Fruit fly (Drosophila melanogaster) whole organism, adult: ENCODE data around the gene CG31517.

ENCODE experiments used
- bab1 ChIP-seq: fragments of 200-800 bp; sonication (Bioruptor generic); optimal IDR thresholded peaks from 3 replicates; lab custom pipeline; 2019; ENCODE audit warnings: missing biosample characterization, mild to moderate bottlenecking, missing genetic modification characterization, moderate library complexity
- cnc ChIP-seq, 2 experiments: fragments of >200 bp; optimal IDR thresholded peaks; 2 replicates each; lab custom pipeline; 2017
- kay ChIP-seq: fragments of 200-800 bp; sonication (Bioruptor generic); peaks from one replicate; lab custom pipeline; 2016; ENCODE audit warnings: missing biosample characterization, missing genetic modification characterization, borderline replicate concordance

DNA sequence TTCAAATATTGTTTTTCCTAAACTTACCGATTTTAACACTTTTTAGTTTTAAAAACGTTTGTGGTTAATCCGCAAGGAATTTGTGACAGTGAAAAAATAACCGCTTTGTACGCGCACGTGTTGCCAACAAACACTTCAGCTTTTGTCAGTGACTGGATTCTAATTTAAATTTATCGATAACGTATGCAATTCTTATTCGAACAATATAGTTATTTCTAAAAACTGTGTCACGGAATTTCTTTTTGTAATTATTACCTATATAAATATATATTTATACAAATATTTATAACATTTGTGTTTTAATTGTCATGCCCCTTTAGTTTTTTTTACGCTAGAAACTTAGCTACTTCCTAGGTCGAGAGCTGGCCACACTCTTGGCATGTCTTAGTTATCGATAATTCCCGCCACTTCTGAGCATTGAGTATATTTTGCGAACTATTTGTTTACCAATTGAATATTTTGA, 16.3 kb downstream of the CG31517 start, which contains the start of gene Orc2:
- TF ChIP-seq bab1 (no peak), kay (no peak), cnc (optimal IDR thresholded peaks at IDR 0.05; lab: Kevin White, UChicago) (no peak)
